Worm (Caenorhabditis elegans) whole organism, mixed stage, embryonic: ENCODE results near the gene C39E9.12.

Experiments used
- blmp-1 ChIP-seq: fragments of 150-350 bp; optimal IDR thresholded peaks from 2 replicates; lab custom pipeline; 2014; ENCODE audit warnings: missing biosample characterization, missing genetic modification characterization
- ceh-83 ChIP-seq: fragments of 200-800 bp; sonication (Bioruptor generic); optimal IDR thresholded peaks from 2 replicates; lab custom pipeline; 2018; ENCODE audit warnings: mild to moderate bottlenecking, missing genetic modification characterization, missing compliant biosample characterization
- elt-1 ChIP-seq: sonication (generic microtip); optimal IDR thresholded peaks from 2 replicates; lab custom pipeline; 2017; ENCODE audit warnings: missing genetic modification characterization, mild to moderate bottlenecking, missing compliant biosample characterization, antibody characterized with exemption, moderate library complexity, borderline replicate concordance; ENCODE audit not compliant: insufficient read depth
- lsy-2 ChIP-seq: fragments of 150-350 bp; optimal IDR thresholded peaks from 2 replicates; lab custom pipeline; 2014; ENCODE audit warnings: missing biosample characterization, missing genetic modification characterization
- mab-5 ChIP-seq: fragments of 150-350 bp; optimal IDR thresholded peaks from 2 replicates; lab custom pipeline; 2014; ENCODE audit warnings: missing biosample characterization, missing genetic modification characterization
- nhr-28 ChIP-seq: fragments of 150-350 bp; optimal IDR thresholded peaks from 2 replicates; lab custom pipeline; 2014; ENCODE audit warnings: missing biosample characterization, missing genetic modification characterization
- nhr-76 ChIP-seq: sonication (generic microtip); optimal IDR thresholded peaks from 2 replicates; lab custom pipeline; 2017; ENCODE audit warnings: missing biosample characterization, missing genetic modification characterization
- pha-4 ChIP-seq: fragments of 150-350 bp; optimal IDR thresholded peaks from 2 replicates; lab custom pipeline; 2018; ENCODE audit warnings: missing biosample characterization, missing genetic modification reagents, missing genetic modification characterization
- snpc-4 ChIP-seq: fragments of 150-350 bp; optimal IDR thresholded peaks from 2 replicates; lab custom pipeline; 2014; ENCODE audit warnings: missing biosample characterization, missing genetic modification characterization
- unc-120 ChIP-seq: sonication (generic microtip); optimal IDR thresholded peaks from 2 replicates; lab custom pipeline; 2017; ENCODE audit warnings: missing genetic modification characterization, missing compliant biosample characterization; ENCODE audit not compliant: poor library complexity, severe bottlenecking
- unc-62 ChIP-seq: fragments of 150-350 bp; optimal IDR thresholded peaks from 2 replicates; lab custom pipeline; 2014; ENCODE audit warnings: missing biosample characterization, missing genetic modification reagents, missing genetic modification characterization

ce11 chrIV:13080861-13081260 is 12.9 kb upstream of the C39E9.12 start:
- TF ChIP-seq ceh-83 (GFP tag; lab: Kevin White, UChicago): no peak
- no peak for TF ChIP-seq nhr-76 (tag; lab: Kevin White, UChicago)
- no peak for TF ChIP-seq pha-4 (tag; lab: Kevin White, UChicago)
- no peak for TF ChIP-seq snpc-4 (tag; lab: Kevin White, UChicago)
- TF ChIP-seq lsy-2 (tag; lab: Kevin White, UChicago): no peak
- no peak for TF ChIP-seq nhr-28 (tag; lab: Kevin White, UChicago)
- no peak for TF ChIP-seq mab-5 (tag; lab: Kevin White, UChicago)
- TF ChIP-seq unc-120 (tag; lab: Kevin White, UChicago): no peak
- no peak for TF ChIP-seq unc-62
- TF ChIP-seq elt-1: no peak
- no peak for TF ChIP-seq blmp-1 (tag; lab: Kevin White, UChicago)
